Fruit fly (Drosophila melanogaster) whole organism, wandering third instar larva: ENCODE data around the gene Prosbeta2R2.

Source experiments
- Abd-B ChIP-seq: fragments of >200 bp; optimal IDR thresholded peaks from 2 replicates; lab custom pipeline; 2017; ENCODE audit warnings: missing biosample characterization, missing genetic modification characterization
- CG32264 ChIP-seq: fragments of 200-800 bp; sonication (Bioruptor generic); optimal IDR thresholded peaks from 2 replicates; lab custom pipeline; 2016; ENCODE audit warnings: missing biosample characterization, missing genetic modification characterization
- CG9705 ChIP-seq: fragments of 200-800 bp; sonication (Bioruptor generic); optimal IDR thresholded peaks from 2 replicates; lab custom pipeline; 2018; ENCODE audit warnings: missing biosample characterization, mild to moderate bottlenecking, missing genetic modification characterization
- CrebA ChIP-seq: fragments of 200-800 bp; sonication (Bioruptor generic); optimal IDR thresholded peaks from 2 replicates; lab custom pipeline; 2016; ENCODE audit warnings: missing biosample characterization, mild to moderate bottlenecking, missing genetic modification characterization, borderline replicate concordance
- Dfd ChIP-seq: fragments of >200 bp; optimal IDR thresholded peaks from 2 replicates; lab custom pipeline; 2017; ENCODE audit warnings: missing biosample characterization, missing genetic modification characterization
- Dif ChIP-seq: fragments of 200-275, 200-300 bp; sonication (Bioruptor generic); optimal IDR thresholded peaks from 2 replicates; lab custom pipeline; 2018; ENCODE audit warnings: missing biosample characterization, missing genetic modification characterization; ENCODE audit not compliant: partially characterized antibody
- GATAd ChIP-seq: sonication (Bioruptor generic); optimal IDR thresholded peaks from 2 replicates; lab custom pipeline; 2016; ENCODE audit warnings: missing biosample characterization, missing genetic modification characterization
- HLH106 ChIP-seq: fragments of 200-800 bp; optimal IDR thresholded peaks from 3 replicates; lab custom pipeline; 2019; ENCODE audit warnings: missing biosample characterization, mild to moderate bottlenecking, missing genetic modification characterization, moderate library complexity
- Hnf4 ChIP-seq: fragments of 200-800 bp; sonication (Bioruptor generic); optimal IDR thresholded peaks from 2 replicates; lab custom pipeline; 2016; ENCODE audit warnings: missing biosample characterization, mild to moderate bottlenecking, missing genetic modification characterization
- Hr78 ChIP-seq: fragments of >200 bp; optimal IDR thresholded peaks from 2 replicates; lab custom pipeline; 2017; ENCODE audit warnings: missing biosample characterization, missing genetic modification characterization
- Hr83 ChIP-seq: fragments of 200-300 bp; sonication (Bioruptor generic); optimal IDR thresholded peaks from 2 replicates; lab custom pipeline; 2016; ENCODE audit warnings: missing biosample characterization, mild to moderate bottlenecking, missing genetic modification characterization, moderate library complexity; ENCODE audit not compliant: poor library complexity, severe bottlenecking
- Jra ChIP-seq: sonication (Bioruptor generic); optimal IDR thresholded peaks from 2 replicates; lab custom pipeline; 2016; ENCODE audit warnings: missing biosample characterization, missing genetic modification characterization
- Mio ChIP-seq: sonication (Bioruptor generic); optimal IDR thresholded peaks from 2 replicates; lab custom pipeline; 2016; ENCODE audit warnings: missing biosample characterization, missing genetic modification characterization
- Myc ChIP-seq: fragments of >200 bp; optimal IDR thresholded peaks from 2 replicates; lab custom pipeline; 2017
- OdsH ChIP-seq: fragments of 200-800 bp; sonication (Bioruptor generic); optimal IDR thresholded peaks from 2 replicates; lab custom pipeline; 2016; ENCODE audit warnings: missing biosample characterization, mild to moderate bottlenecking, missing genetic modification characterization
- Rel ChIP-seq, 2 experiments: fragments of 200-800 bp; sonication (Bioruptor generic) in 1 of 2; optimal IDR thresholded peaks; 2 replicates in 1 of 2; 3 replicates in 1 of 2; lab custom pipeline; 2016 to 2019; ENCODE audit warnings: mild to moderate bottlenecking in 2 of 2, missing biosample characterization in 2 of 2, missing genetic modification characterization in 2 of 2, moderate library complexity in 1 of 2
- Sp1 ChIP-seq: fragments of 200-800 bp; sonication (Bioruptor generic); optimal IDR thresholded peaks from 3 replicates; lab custom pipeline; 2019; ENCODE audit warnings: missing biosample characterization, mild to moderate bottlenecking, missing genetic modification characterization, moderate library complexity
- Vsx2 ChIP-seq: fragments of 200-300, 225-300 bp; sonication (Bioruptor generic); optimal IDR thresholded peaks from 2 replicates; lab custom pipeline; 2018; ENCODE audit warnings: missing biosample characterization, missing genetic modification characterization; ENCODE audit not compliant: partially characterized antibody
- br ChIP-seq: fragments of 200-800 bp; sonication (Bioruptor generic); optimal IDR thresholded peaks from 2 replicates; lab custom pipeline; 2016; ENCODE audit warnings: missing biosample characterization, missing genetic modification characterization
- brk ChIP-seq: fragments of 200-800 bp; sonication (Bioruptor generic); optimal IDR thresholded peaks from 2 replicates; lab custom pipeline; 2016; ENCODE audit warnings: missing biosample characterization, mild to moderate bottlenecking, missing genetic modification characterization
- dl ChIP-seq, 2 experiments: fragments of 175-275, 200-275 bp in 1 of 2; fragments of 200-275 bp in 1 of 2; sonication (Bioruptor generic); optimal IDR thresholded peaks; lab custom pipeline; 2018; ENCODE audit warnings: mild to moderate bottlenecking in 2 of 2, missing biosample characterization in 2 of 2, missing genetic modification characterization in 2 of 2, moderate library complexity in 2 of 2; ENCODE audit not compliant: partially characterized antibody in 2 of 2, insufficient read depth in 1 of 2
- dmrt93B ChIP-seq: fragments of 200-800 bp; sonication (Bioruptor generic); optimal IDR thresholded peaks from 2 replicates; lab custom pipeline; 2018; ENCODE audit warnings: missing biosample characterization, mild to moderate bottlenecking, missing genetic modification characterization
- dsf ChIP-seq: sonication (Bioruptor generic); optimal IDR thresholded peaks from 2 replicates; lab custom pipeline; 2016; ENCODE audit warnings: missing biosample characterization, missing genetic modification characterization, borderline replicate concordance
- ey ChIP-seq: fragments of 200-800 bp; sonication (Bioruptor generic); optimal IDR thresholded peaks from 2 replicates; lab custom pipeline; 2016; ENCODE audit warnings: missing biosample characterization, missing genetic modification characterization
- foxo ChIP-seq, 2 experiments: fragments of 200-800 bp; sonication (Bioruptor generic); optimal IDR thresholded peaks; 2 replicates in 1 of 2; 3 replicates in 1 of 2; lab custom pipeline; 2016 to 2017; ENCODE audit warnings: missing biosample characterization in 2 of 2, missing genetic modification characterization in 2 of 2
- fru ChIP-seq: fragments of 200-800 bp; sonication (Bioruptor generic); optimal IDR thresholded peaks from 3 replicates; lab custom pipeline; 2016; ENCODE audit warnings: missing biosample characterization, mild to moderate bottlenecking, missing genetic modification characterization
- h ChIP-seq: fragments of 200-800 bp; sonication (Bioruptor generic); optimal IDR thresholded peaks from 3 replicates; lab custom pipeline; 2016; ENCODE audit warnings: missing biosample characterization, mild to moderate bottlenecking, missing genetic modification characterization
- jim ChIP-seq: fragments of 175-275, 200-325 bp; sonication (Bioruptor generic); optimal IDR thresholded peaks from 2 replicates; lab custom pipeline; 2016; ENCODE audit warnings: missing biosample characterization, mild to moderate bottlenecking, missing genetic modification characterization
- lola ChIP-seq: fragments of >200 bp; optimal IDR thresholded peaks from 2 replicates; lab custom pipeline; 2017; ENCODE audit warnings: missing biosample characterization, missing genetic modification characterization
- pan ChIP-seq: fragments of >200 bp; optimal IDR thresholded peaks from 2 replicates; lab custom pipeline; 2017
- psq ChIP-seq: fragments of 200-800 bp; sonication (Bioruptor generic); optimal IDR thresholded peaks from 3 replicates; lab custom pipeline; 2017; ENCODE audit warnings: missing biosample characterization, mild to moderate bottlenecking, missing genetic modification characterization, moderate library complexity
- rgr ChIP-seq: fragments of 200-800 bp; sonication (Bioruptor generic); optimal IDR thresholded peaks from 3 replicates; lab custom pipeline; 2016; ENCODE audit warnings: missing biosample characterization, mild to moderate bottlenecking, missing genetic modification characterization
- sage ChIP-seq: fragments of 200-800 bp; sonication (Bioruptor generic); optimal IDR thresholded peaks from 2 replicates; lab custom pipeline; 2016; ENCODE audit warnings: missing biosample characterization, mild to moderate bottlenecking, missing genetic modification characterization
- sv ChIP-seq: fragments of 200-800 bp; sonication (Bioruptor generic); optimal IDR thresholded peaks from 3 replicates; lab custom pipeline; 2016; ENCODE audit warnings: missing biosample characterization, missing genetic modification characterization
- tai ChIP-seq: sonication (Bioruptor generic); optimal IDR thresholded peaks from 2 replicates; lab custom pipeline; 2016; ENCODE audit warnings: missing biosample characterization, missing genetic modification characterization
- usp ChIP-seq: fragments of >200 bp; optimal IDR thresholded peaks from 2 replicates; lab custom pipeline; 2017; ENCODE audit warnings: missing biosample characterization, missing genetic modification characterization
- woc ChIP-seq: sonication (Bioruptor generic); optimal IDR thresholded peaks from 2 replicates; lab custom pipeline; 2016; ENCODE audit warnings: missing biosample characterization, mild to moderate bottlenecking, missing genetic modification characterization

Gene Prosbeta2R2

dm6 chr3R:5223135-5223534 is 3.8 kb upstream of the Prosbeta2R2 start, which contains the start of gene CG2604 (continued):
- no peak for TF ChIP-seq Dif (GFP tag; lab: Kevin White, UChicago)
- peak; percentile 40 for TF ChIP-seq fru (GFP tag; lab: Kevin White, UChicago)

dm6 chr3R:5217278-5217714 is 2.0 kb downstream of the Prosbeta2R2 start, which contains the start of gene cno:
Gene cno, minus strand, starts transcription at chr3R:5217456.
- TF ChIP-seq pan = no peak
- TF ChIP-seq CG32264 (GFP tag; lab: Kevin White, UChicago) = no peak
- peak; percentile 3 for TF ChIP-seq h (GFP tag; lab: Kevin White, UChicago)
- no peak for TF ChIP-seq Rel (GFP tag; optimal IDR thresholded peaks at IDR 0.05; lab: Kevin White, UChicago)
- peak; percentile 28 for TF ChIP-seq Rel (tag; optimal IDR thresholded peaks at IDR 0.05; lab: Kevin White, UChicago)
- TF ChIP-seq Dfd (GFP tag; lab: Kevin White, UChicago) = no peak
- TF ChIP-seq sage = no peak
- TF ChIP-seq Myc = peak; percentile 20
- peak; percentile 43 for TF ChIP-seq Sp1
- TF ChIP-seq Hnf4 (GFP tag; lab: Kevin White, UChicago) = peak; percentile 42
- no peak for TF ChIP-seq OdsH (GFP tag; lab: Kevin White, UChicago)
- no peak for TF ChIP-seq lola (GFP tag; lab: Kevin White, UChicago)
- peak; percentile 62 for TF ChIP-seq Dif (GFP tag; lab: Kevin White, UChicago)
- TF ChIP-seq br (GFP tag; lab: Kevin White, UChicago) = peak; percentile 1
- TF ChIP-seq CG9705 (GFP tag; lab: Kevin White, UChicago) = no peak
- no peak for TF ChIP-seq sv (GFP tag; lab: Kevin White, UChicago)
- TF ChIP-seq Hr83 (GFP tag; lab: Kevin White, UChicago) = peak; percentile 56

dm6 chr3R:5216308-5216765 is 3.0 kb downstream of the Prosbeta2R2 start:
- TF ChIP-seq Rel (GFP tag; optimal IDR thresholded peaks at IDR 0.05; lab: Kevin White, UChicago) (no peak), Rel (tag; optimal IDR thresholded peaks at IDR 0.05; lab: Kevin White, UChicago) (no peak), psq (peak; percentile 82), tai (no peak), dl (GFP tag; optimal IDR thresholded peaks at IDR 0.05; lab: Kevin White, UChicago; ENCODE audit: insufficient read depth in 1 of 2, partially characterized antibody in 2 of 2) (peak in 1 of 2 experiments; percentile 69), Dif (GFP tag; lab: Kevin White, UChicago) (peak; percentile 77)

- no peak for TF ChIP-seq tai
- TF ChIP-seq brk (GFP tag; lab: Kevin White, UChicago) = no peak
- TF ChIP-seq CrebA (GFP tag; lab: Kevin White, UChicago) = no peak
- no peak for TF ChIP-seq dl (GFP tag; optimal IDR thresholded peaks at IDR 0.05; lab: Kevin White, UChicago; ENCODE audit: insufficient read depth in 1 of 2, partially characterized antibody in 2 of 2)
- TF ChIP-seq Vsx2 (GFP tag; lab: Kevin White, UChicago) = no peak
- peak; percentile 91 for TF ChIP-seq Hnf4 (GFP tag; lab: Kevin White, UChicago)
- TF ChIP-seq Mio (GFP tag; lab: Kevin White, UChicago) = peak; percentile 72
- no peak for TF ChIP-seq Hr78 (GFP tag; lab: Kevin White, UChicago)
- TF ChIP-seq ey (GFP tag; lab: Kevin White, UChicago) = peak; percentile 93
- peak; percentile 22 to 93 for TF ChIP-seq foxo (GFP tag; optimal IDR thresholded peaks at IDR 0.05; lab: Kevin White, UChicago)
- no peak for TF ChIP-seq pan
- no peak for TF ChIP-seq GATAd (GFP tag; lab: Kevin White, UChicago)
- no peak for TF ChIP-seq Dfd (GFP tag; lab: Kevin White, UChicago)
- no peak for TF ChIP-seq Abd-B (GFP tag; lab: Kevin White, UChicago)
- peak; percentile 92 for TF ChIP-seq fru (GFP tag; lab: Kevin White, UChicago)
- peak; percentile 91 for TF ChIP-seq h (GFP tag; lab: Kevin White, UChicago)
- TF ChIP-seq jim = peak; percentile 98
- peak; percentile 89 for TF ChIP-seq psq
- TF ChIP-seq HLH106 (tag; lab: Kevin White, UChicago) = peak; percentile 92
- TF ChIP-seq Myc = no peak
- peak; percentile 26 for TF ChIP-seq Rel (GFP tag; optimal IDR thresholded peaks at IDR 0.05; lab: Kevin White, UChicago)
- peak; percentile 59 for TF ChIP-seq Rel (tag; optimal IDR thresholded peaks at IDR 0.05; lab: Kevin White, UChicago)
- peak; percentile 100 for TF ChIP-seq Hr83 (GFP tag; lab: Kevin White, UChicago)
- TF ChIP-seq Dif (GFP tag; lab: Kevin White, UChicago) = no peak
- TF ChIP-seq usp (GFP tag; lab: Kevin White, UChicago) = no peak
- peak; percentile 92 for TF ChIP-seq rgr (GFP tag; lab: Kevin White, UChicago)
- TF ChIP-seq CG9705 (GFP tag; lab: Kevin White, UChicago) = peak; percentile 76
- peak; percentile 89 for TF ChIP-seq OdsH (GFP tag; lab: Kevin White, UChicago)
- peak; percentile 94 for TF ChIP-seq br (GFP tag; lab: Kevin White, UChicago)
- peak; percentile 89 for TF ChIP-seq Sp1
- peak; percentile 91 for TF ChIP-seq woc (GFP tag; lab: Kevin White, UChicago)
- peak; percentile 93 for TF ChIP-seq Jra
- TF ChIP-seq dmrt93B = peak; percentile 78
- peak; percentile 90 for TF ChIP-seq dsf
These were observed 3.7 kb downstream of the Prosbeta2R2 start for dm6 chr3R:5215334-5216307.
